Fruit fly (Drosophila melanogaster): Measurements from ENCODE around the gene Arts.
A peak's percentile ranks its signal among the peaks of the same experiment; 100 is the strongest.

Gene Arts

DNA sequence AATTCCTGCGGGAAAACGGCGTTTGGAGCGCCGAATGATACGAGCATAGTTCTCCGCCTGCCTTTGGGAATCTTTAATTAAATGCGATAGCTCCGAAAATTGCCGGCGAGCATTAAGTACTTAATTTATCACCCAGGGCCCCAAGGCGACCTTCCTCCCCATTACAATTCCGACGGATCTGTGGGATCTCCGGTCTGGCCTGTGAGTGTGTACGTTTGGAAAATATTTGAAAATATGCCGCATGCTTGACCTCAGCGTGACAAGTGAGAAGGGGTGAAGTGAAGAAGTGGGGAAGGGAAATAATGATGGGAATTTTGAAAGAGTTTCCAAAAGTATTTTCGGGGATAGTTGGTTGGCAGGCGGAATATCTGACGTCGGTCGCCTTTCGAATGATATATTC lies 33.2 kb upstream of the Arts start:
- TF ChIP-seq cic (GFP tag; optimal IDR thresholded peaks at IDR 0.05) = no peak
- TF ChIP-seq Crg-1 (GFP tag; optimal IDR thresholded peaks at IDR 0.05) = no peak
- TF ChIP-seq Clk (GFP tag; optimal IDR thresholded peaks at IDR 0.05) = no peak
- no peak for TF ChIP-seq CG12768 (GFP tag; optimal IDR thresholded peaks at IDR 0.05)
- TF ChIP-seq CG1620 (GFP tag; optimal IDR thresholded peaks at IDR 0.05) = no peak
- no peak for TF ChIP-seq toe (GFP tag; optimal IDR thresholded peaks at IDR 0.05)
- TF ChIP-seq CG7045 (GFP tag; optimal IDR thresholded peaks at IDR 0.05) = no peak

DNA sequence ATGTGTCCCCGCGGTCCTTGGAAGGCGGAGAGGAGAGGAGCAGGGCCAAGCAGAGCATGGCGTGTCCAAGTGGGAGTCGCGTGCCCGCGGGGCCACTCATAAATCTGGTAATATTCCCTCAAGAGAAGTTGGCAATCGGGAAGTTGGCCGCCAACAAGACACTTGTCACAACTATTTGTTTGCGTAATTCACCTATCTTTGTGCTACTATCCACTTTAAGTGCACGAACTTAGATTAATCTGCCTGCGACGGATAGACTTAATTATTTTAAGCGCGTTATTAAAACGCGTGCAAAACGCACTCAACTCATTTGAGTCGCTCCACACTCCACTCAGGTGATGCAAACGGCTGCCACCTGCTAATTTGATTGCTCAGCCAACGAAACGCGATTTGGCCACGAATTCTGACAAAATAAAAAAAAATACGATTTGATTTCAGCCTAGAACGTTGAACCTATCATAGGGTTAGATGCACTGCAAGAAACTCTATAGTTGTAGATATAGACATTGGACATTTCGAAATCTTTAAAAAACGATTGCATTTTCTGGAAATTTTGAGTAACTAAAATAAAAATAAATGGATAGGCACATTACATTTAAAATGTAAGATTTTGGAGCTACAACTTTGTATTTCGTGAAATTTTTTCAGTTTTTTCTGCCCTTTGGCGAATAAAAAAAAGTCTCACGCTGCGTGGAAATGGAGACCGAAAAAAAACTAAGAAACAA lies 31.5 kb upstream of the Arts start:
- TF ChIP-seq kay (GFP tag; ENCODE audit: borderline replicate concordance) = peak; percentile 19
- no peak for TF ChIP-seq CG7101 (tag; optimal IDR thresholded peaks at IDR 0.05)

DNA sequence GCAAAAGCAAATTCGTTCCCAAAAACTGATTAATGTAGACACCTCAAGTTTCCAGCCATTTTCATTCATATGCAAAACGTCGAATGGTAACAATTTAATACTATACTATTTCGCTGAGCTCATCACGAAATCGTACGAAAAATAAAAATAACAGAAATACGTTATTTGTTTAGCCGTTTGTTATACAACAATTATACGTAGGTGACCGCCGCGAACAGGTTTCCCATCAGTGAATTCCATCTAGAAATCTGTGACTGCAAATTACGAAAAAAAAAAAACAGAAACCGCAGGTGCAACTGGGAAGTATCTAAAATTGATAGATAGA lies 30.9 kb upstream of the Arts start:
- TF ChIP-seq tj (GFP tag; optimal IDR thresholded peaks at IDR 0.05) = peak; percentile 89
- TF ChIP-seq pad (GFP tag; optimal IDR thresholded peaks at IDR 0.05) = no peak
- no peak for TF ChIP-seq toe (GFP tag; optimal IDR thresholded peaks at IDR 0.05)
- TF ChIP-seq CG14711 (tag; optimal IDR thresholded peaks at IDR 0.05) = no peak

DNA sequence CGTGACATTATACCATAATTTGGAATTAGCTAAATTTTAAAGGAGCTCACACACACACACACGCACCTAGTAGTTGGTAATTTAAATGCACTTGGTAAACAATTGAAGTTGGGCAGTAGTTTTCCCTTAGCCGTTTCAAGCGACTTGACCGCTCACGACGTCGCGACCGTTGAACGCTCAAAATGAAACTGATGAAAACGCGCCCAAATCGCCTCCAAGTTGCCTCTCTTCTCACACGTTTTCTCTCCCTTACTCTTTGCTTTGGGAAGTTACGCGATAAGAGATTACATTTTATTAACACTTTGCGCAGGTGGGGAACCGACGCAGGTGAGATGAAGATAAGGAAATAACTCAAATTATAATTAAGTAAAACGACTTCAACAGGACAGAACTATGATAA lies 30.4 kb upstream of the Arts start:
- no peak for TF ChIP-seq Hr96 (GFP tag; optimal IDR thresholded peaks at IDR 0.05)
- peak; percentile 22 for TF ChIP-seq Mnt (GFP tag; optimal IDR thresholded peaks at IDR 0.05)
- peak; percentile 11 for TF ChIP-seq pad (GFP tag; optimal IDR thresholded peaks at IDR 0.05)
- no peak for TF ChIP-seq Crg-1 (GFP tag; optimal IDR thresholded peaks at IDR 0.05)
- no peak for TF ChIP-seq bab1 (GFP tag; optimal IDR thresholded peaks at IDR 0.05)
- TF ChIP-seq kay (GFP tag; ENCODE audit: borderline replicate concordance) = peak; percentile 60
- no peak for TF ChIP-seq CG7101 (tag; optimal IDR thresholded peaks at IDR 0.05)
- no peak for TF ChIP-seq toe (GFP tag; optimal IDR thresholded peaks at IDR 0.05)
- no peak for TF ChIP-seq CG33017 (tag; optimal IDR thresholded peaks at IDR 0.05)
- TF ChIP-seq CG1620 (GFP tag; optimal IDR thresholded peaks at IDR 0.05) = no peak
- no peak for TF ChIP-seq cic (GFP tag; optimal IDR thresholded peaks at IDR 0.05)
- no peak for TF ChIP-seq CG14711 (tag; optimal IDR thresholded peaks at IDR 0.05)
- no peak for TF ChIP-seq ovo (GFP tag; optimal IDR thresholded peaks at IDR 0.05)
- TF ChIP-seq Clk (GFP tag; optimal IDR thresholded peaks at IDR 0.05) = no peak
- TF ChIP-seq CG12768 (GFP tag; optimal IDR thresholded peaks at IDR 0.05) = peak; percentile 33
- TF ChIP-seq CG5204 (GFP tag; optimal IDR thresholded peaks at IDR 0.05) = no peak
- TF ChIP-seq CG7045 (GFP tag; optimal IDR thresholded peaks at IDR 0.05) = no peak
- no peak for TF ChIP-seq CG11617 (GFP tag; optimal IDR thresholded peaks at IDR 0.05)
- no peak for TF ChIP-seq tj (GFP tag; optimal IDR thresholded peaks at IDR 0.05)
- no peak for TF ChIP-seq cnc (optimal IDR thresholded peaks at IDR 0.05)

DNA sequence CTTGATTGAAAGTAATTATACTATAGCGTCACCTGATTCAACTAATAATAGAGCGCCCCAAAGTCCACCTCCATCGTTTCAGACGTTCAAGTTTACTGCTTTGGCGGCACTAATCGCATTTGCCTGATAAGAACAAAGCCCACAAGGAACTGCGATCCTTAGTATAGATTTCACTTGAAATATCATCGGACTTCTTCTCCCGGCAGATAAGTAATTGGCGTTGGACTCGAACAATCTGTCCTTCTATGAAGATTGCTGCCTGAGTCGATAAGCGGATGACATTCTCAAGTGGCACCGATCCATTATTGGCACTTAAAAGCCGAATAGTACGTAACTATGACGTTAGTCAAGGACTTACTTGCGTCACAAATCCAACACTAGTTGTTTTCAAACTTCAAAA lies 29.4 kb upstream of the Arts start, which contains the start of gene Mipp1:
TSS of gene Mipp1 (minus strand) at position 101 of the 400 bp plus-strand sequence.
- peak; percentile 8 for TF ChIP-seq cic (GFP tag; optimal IDR thresholded peaks at IDR 0.05)
- TF ChIP-seq CG12768 (GFP tag; optimal IDR thresholded peaks at IDR 0.05) = peak; percentile 3

DNA sequence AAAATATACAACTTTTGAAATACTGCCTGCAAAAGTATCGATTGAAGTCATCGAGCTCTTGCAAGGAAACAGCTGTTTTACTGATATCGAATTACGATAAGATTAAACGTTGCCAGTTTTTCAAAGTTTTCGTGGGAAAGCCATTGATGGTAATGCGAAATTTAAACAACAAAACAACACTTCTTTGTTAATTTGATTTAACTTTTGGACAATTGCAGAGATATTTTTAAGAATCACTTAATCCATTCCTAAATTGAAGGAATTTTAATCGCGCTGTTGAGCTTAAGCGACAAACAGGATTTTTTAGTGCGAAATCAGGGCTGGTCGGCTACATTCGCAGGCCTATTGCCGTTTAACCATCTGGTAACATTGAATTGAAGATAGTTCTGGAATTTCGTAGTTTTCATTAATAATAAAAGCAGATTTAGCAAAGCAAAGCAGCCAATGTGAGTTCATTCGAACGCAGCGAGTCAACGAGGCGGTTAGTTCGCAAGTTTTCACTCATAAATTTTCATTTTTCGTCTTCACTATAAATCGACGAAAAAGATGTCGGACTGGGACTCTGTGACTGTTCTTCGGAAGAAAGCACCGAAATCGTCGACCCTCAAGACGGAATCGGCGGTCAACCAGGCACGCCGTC lies 28.2 kb upstream of the Arts start, which contains the start of gene mbf1:
TSS of gene mbf1 (plus strand) at position 130 of the 640 bp plus-strand sequence.
- peak; percentile 15 for TF ChIP-seq tj (GFP tag; optimal IDR thresholded peaks at IDR 0.05)
- TF ChIP-seq cic (GFP tag; optimal IDR thresholded peaks at IDR 0.05) = peak; percentile 22
- peak; percentile 93 for TF ChIP-seq kay (GFP tag; ENCODE audit: borderline replicate concordance)
- no peak for TF ChIP-seq ovo (GFP tag; optimal IDR thresholded peaks at IDR 0.05)
- TF ChIP-seq CG1620 (GFP tag; optimal IDR thresholded peaks at IDR 0.05) = peak; percentile 13
- peak; percentile 44 for TF ChIP-seq CG11617 (GFP tag; optimal IDR thresholded peaks at IDR 0.05)
- TF ChIP-seq Mnt (GFP tag; optimal IDR thresholded peaks at IDR 0.05) = peak; percentile 39
- no peak for TF ChIP-seq CG14711 (tag; optimal IDR thresholded peaks at IDR 0.05)
- no peak for TF ChIP-seq Crg-1 (GFP tag; optimal IDR thresholded peaks at IDR 0.05)
- TF ChIP-seq Hr96 (GFP tag; optimal IDR thresholded peaks at IDR 0.05) = no peak
- TF ChIP-seq bab1 (GFP tag; optimal IDR thresholded peaks at IDR 0.05) = peak; percentile 63
- peak; percentile 8 for TF ChIP-seq CG7101 (tag; optimal IDR thresholded peaks at IDR 0.05)
- no peak for TF ChIP-seq CG7045 (GFP tag; optimal IDR thresholded peaks at IDR 0.05)
- TF ChIP-seq CG5204 (GFP tag; optimal IDR thresholded peaks at IDR 0.05) = no peak

DNA sequence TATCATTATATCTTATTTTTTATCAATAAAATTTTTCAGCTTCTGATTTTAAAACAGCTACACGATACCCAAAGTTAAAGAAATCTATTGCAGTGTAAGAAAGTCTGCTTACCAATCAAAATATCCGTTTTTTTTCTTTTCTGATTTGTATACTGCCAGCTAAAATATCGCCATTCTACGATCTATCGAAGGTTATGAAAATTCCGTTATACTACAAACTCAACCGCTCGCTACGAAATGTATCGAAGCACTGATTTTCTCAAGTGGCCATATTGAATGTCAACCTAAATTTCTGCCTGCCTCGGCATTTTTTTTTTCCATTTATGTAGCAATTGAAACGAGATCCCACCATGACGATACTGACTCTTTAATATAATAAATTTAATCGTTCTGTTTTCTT lies 22.6 kb upstream of the Arts start, which contains the start of gene nxf2:
TSS of gene nxf2 (minus strand) at position 258 of the 400 bp plus-strand sequence.
- TF ChIP-seq bab1 (GFP tag; optimal IDR thresholded peaks at IDR 0.05) = peak; percentile 65
- TF ChIP-seq CG5204 (GFP tag; optimal IDR thresholded peaks at IDR 0.05) = no peak
- peak; percentile 98 for TF ChIP-seq tj (GFP tag; optimal IDR thresholded peaks at IDR 0.05)
- TF ChIP-seq ovo (GFP tag; optimal IDR thresholded peaks at IDR 0.05) = peak; percentile 54
